Worm (Caenorhabditis elegans): Measurements from ENCODE around the gene acc-4.
A peak's percentile ranks its signal among the peaks of the same experiment; 100 is the strongest.

Gene acc-4

ce11 chrIII:13462965-13463783 lies 20.8 kb downstream of the acc-4 start, which contains the start of gene ant-1.1 (continued):
- TF ChIP-seq gmeb-1 (tag; optimal IDR thresholded peaks at IDR 0.05) (peak; percentile 97), elt-1 (tag; optimal IDR thresholded peaks at IDR 0.05) (no peak), ztf-1 (GFP tag; conservative IDR thresholded peaks at IDR 0.05) (no peak), mab-5 (tag; optimal IDR thresholded peaks at IDR 0.05) (peak; percentile 93), ama-1 (optimal IDR thresholded peaks at IDR 0.05) (peak; percentile 92), nhr-12 (tag; optimal IDR thresholded peaks at IDR 0.05) (no peak), ceh-82 (tag; optimal IDR thresholded peaks at IDR 0.05) (peak; percentile 88), R02D3.7 (tag; optimal IDR thresholded peaks at IDR 0.05) (no peak), sma-3 (GFP tag; optimal IDR thresholded peaks at IDR 0.05) (peak; percentile 98), F13H6.1 (tag; optimal IDR thresholded peaks at IDR 0.05) (peak; percentile 92), zag-1 (tag; optimal IDR thresholded peaks at IDR 0.05) (peak; percentile 85), sem-4 (tag; optimal IDR thresholded peaks at IDR 0.05) (peak; percentile 90), ceh-16 (tag; optimal IDR thresholded peaks at IDR 0.05) (peak; percentile 95), ztf-11 (tag; optimal IDR thresholded peaks at IDR 0.05) (no peak), snpc-4 (tag; optimal IDR thresholded peaks at IDR 0.05) (peak; percentile 81)

DNA sequence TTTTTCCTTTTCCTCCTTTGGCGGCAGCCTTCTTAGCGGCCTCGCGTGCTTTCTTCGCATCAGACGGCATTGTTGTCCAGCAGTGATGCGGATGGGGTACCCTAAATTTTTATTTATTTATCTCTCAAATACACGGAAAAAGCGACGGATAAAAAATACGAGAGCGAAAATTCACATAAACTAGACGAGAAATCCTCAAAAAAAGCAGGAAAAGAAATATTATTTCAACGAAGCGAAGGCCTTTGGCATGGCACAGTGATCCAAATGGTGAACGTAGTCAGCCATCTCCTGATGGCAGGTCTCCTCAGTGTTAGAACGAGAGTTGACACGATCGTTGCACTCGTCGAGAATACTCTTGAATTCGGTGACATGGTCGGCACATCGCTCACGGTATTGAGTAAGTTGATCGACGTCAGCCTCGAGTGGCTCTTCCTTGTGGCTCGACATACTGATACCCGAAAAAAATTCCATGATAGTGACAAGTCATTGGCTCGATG lies 21.7 kb downstream of the acc-4 start, which contains the start of the genes abcf-2 and T27E9.2:
Gene abcf-2 (minus strand): TSS at position 101 of the 497 bp plus-strand sequence.
Gene T27E9.2 (minus strand): TSS at position 447 of the 497 bp plus-strand sequence.
- no peak for TF ChIP-seq blmp-1 (tag; optimal IDR thresholded peaks at IDR 0.05; ENCODE audit: insufficient read depth)
- TF ChIP-seq lin-11 (tag; optimal IDR thresholded peaks at IDR 0.05), result no peak
- no peak for TF ChIP-seq alr-1 (tag; optimal IDR thresholded peaks at IDR 0.05)
- TF ChIP-seq peb-1 (tag; optimal IDR thresholded peaks at IDR 0.05), result no peak
- TF ChIP-seq dmd-4 (tag; optimal IDR thresholded peaks at IDR 0.05), result no peak
- TF ChIP-seq skn-1 (tag; optimal IDR thresholded peaks at IDR 0.05), result no peak
- no peak for TF ChIP-seq ztf-4 (tag; optimal IDR thresholded peaks at IDR 0.05)
- TF ChIP-seq mbf-1 (tag; optimal IDR thresholded peaks at IDR 0.05), result no peak
- no peak for TF ChIP-seq ztf-11 (tag; optimal IDR thresholded peaks at IDR 0.05)
- TF ChIP-seq Y55F3AM.14 (GFP tag; optimal IDR thresholded peaks at IDR 0.05), result no peak
- TF ChIP-seq nhr-11 (tag; optimal IDR thresholded peaks at IDR 0.05), result no peak
- TF ChIP-seq ztf-1 (GFP tag; conservative IDR thresholded peaks at IDR 0.05), result no peak
- TF ChIP-seq aly-2 (tag; optimal IDR thresholded peaks at IDR 0.05), result no peak
- no peak for TF ChIP-seq nhr-77 (tag; optimal IDR thresholded peaks at IDR 0.05)

DNA sequence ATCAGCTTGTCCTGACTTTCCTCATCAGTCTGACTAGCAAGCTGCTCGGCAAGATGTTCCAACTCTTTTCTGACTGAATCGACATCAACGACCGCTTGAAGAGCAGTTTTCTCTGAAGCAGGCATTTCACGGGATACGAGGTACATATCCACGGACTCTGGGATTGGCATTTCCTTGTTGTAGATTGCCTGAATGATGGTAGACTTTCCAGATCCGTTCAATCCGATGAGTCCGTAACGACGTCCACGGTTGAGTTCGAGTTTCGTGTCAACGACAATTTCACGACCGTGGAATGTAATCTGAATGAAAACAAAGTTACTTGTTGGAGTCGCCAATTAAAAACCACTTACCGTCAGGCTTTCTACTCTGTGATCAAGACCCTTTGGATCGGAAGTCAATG lies 22.4 kb downstream of the acc-4 start:
- TF ChIP-seq aly-2 (tag; optimal IDR thresholded peaks at IDR 0.05) (no peak), ZK546.5 (tag; optimal IDR thresholded peaks at IDR 0.05) (no peak), dmd-4 (tag; optimal IDR thresholded peaks at IDR 0.05) (no peak), snpc-4 (tag; optimal IDR thresholded peaks at IDR 0.05) (no peak), ceh-82 (tag; optimal IDR thresholded peaks at IDR 0.05) (no peak), mbf-1 (tag; optimal IDR thresholded peaks at IDR 0.05) (no peak)

- TF ChIP-seq ztf-11 (tag; optimal IDR thresholded peaks at IDR 0.05) (no peak), fos-1 (tag; optimal IDR thresholded peaks at IDR 0.05) (no peak), ztf-4 (tag; optimal IDR thresholded peaks at IDR 0.05) (no peak), lin-13 (GFP tag; optimal IDR thresholded peaks at IDR 0.05) (no peak), nhr-10 (tag; optimal IDR thresholded peaks at IDR 0.05) (no peak), mbf-1 (tag; optimal IDR thresholded peaks at IDR 0.05) (no peak), lsy-2 (tag; optimal IDR thresholded peaks at IDR 0.05) (no peak), mab-5 (tag; optimal IDR thresholded peaks at IDR 0.05) (no peak), skn-1 (tag; optimal IDR thresholded peaks at IDR 0.05) (no peak), C34F6.9 (tag; optimal IDR thresholded peaks at IDR 0.05) (no peak), nhr-25 (tag; optimal IDR thresholded peaks at IDR 0.05) (no peak), ama-1 (optimal IDR thresholded peaks at IDR 0.05) (no peak), unc-62 (GFP tag; optimal IDR thresholded peaks at IDR 0.05) (no peak), alr-1 (tag; optimal IDR thresholded peaks at IDR 0.05) (no peak), ztf-1 (GFP tag; conservative IDR thresholded peaks at IDR 0.05) (no peak), egl-27 (tag; optimal IDR thresholded peaks at IDR 0.05) (no peak), peb-1 (tag; optimal IDR thresholded peaks at IDR 0.05) (no peak), nhr-23 (tag; optimal IDR thresholded peaks at IDR 0.05) (no peak)
These were observed 24.8 kb downstream of the acc-4 start, which contains the start of gene tag-164 for ce11 chrIII:13458978-13459596. Gene tag-164, plus strand, starts transcription at chrIII:13459546.

All from whole organism, L2 larva.